Fruit fly (Drosophila melanogaster): ENCODE data around the gene Wbp2.

Wbp2 gene

dm6 chr3L:12803159-12804034, 46.6 kb upstream of the Wbp2 start:
- TF ChIP-seq ey (GFP tag; optimal IDR thresholded peaks at IDR 0.05), result peak; percentile 26
- TF ChIP-seq foxo (GFP tag; optimal IDR thresholded peaks at IDR 0.05), result peak in 1 of 2 experiments; percentile 28
- peak; percentile 43 for TF ChIP-seq rgr (GFP tag; optimal IDR thresholded peaks at IDR 0.05)
- peak; percentile 25 for TF ChIP-seq HLH106 (tag; optimal IDR thresholded peaks at IDR 0.05)
- peak; percentile 55 for TF ChIP-seq fru (GFP tag; optimal IDR thresholded peaks at IDR 0.05)
- peak; percentile 13 for TF ChIP-seq Sp1 (GFP tag; optimal IDR thresholded peaks at IDR 0.05)
- TF ChIP-seq sage (GFP tag; optimal IDR thresholded peaks at IDR 0.05), result no peak
- TF ChIP-seq brk (GFP tag; optimal IDR thresholded peaks at IDR 0.05), result no peak
- TF ChIP-seq sv (GFP tag; optimal IDR thresholded peaks at IDR 0.05), result peak; percentile 79

dm6 chr3L:12804035-12804729, 45.8 kb upstream of the Wbp2 start:
- TF ChIP-seq br (GFP tag; optimal IDR thresholded peaks at IDR 0.05) (no peak), Hr83 (GFP tag; optimal IDR thresholded peaks at IDR 0.05; ENCODE audit: poor library complexity, severe bottlenecking) (peak; percentile 5), Dif (GFP tag; optimal IDR thresholded peaks at IDR 0.05; ENCODE audit: partially characterized antibody) (peak; percentile 94), GATAd (GFP tag; optimal IDR thresholded peaks at IDR 0.05) (no peak), dl (GFP tag; optimal IDR thresholded peaks at IDR 0.05; ENCODE audit: insufficient read depth in 1 of 2, partially characterized antibody in 2 of 2) (peak; percentile 65 to 89), OdsH (GFP tag; optimal IDR thresholded peaks at IDR 0.05) (peak; percentile 15), lola (GFP tag; optimal IDR thresholded peaks at IDR 0.05) (peak; percentile 84), psq (GFP tag; optimal IDR thresholded peaks at IDR 0.05) (peak; percentile 80)

- no peak for TF ChIP-seq N (GFP tag; optimal IDR thresholded peaks at IDR 0.05)
- no peak for TF ChIP-seq CG32264 (GFP tag; optimal IDR thresholded peaks at IDR 0.05)
- peak; percentile 49 for TF ChIP-seq Dif (GFP tag; optimal IDR thresholded peaks at IDR 0.05; ENCODE audit: partially characterized antibody)
- no peak for TF ChIP-seq Dfd (GFP tag; optimal IDR thresholded peaks at IDR 0.05)
- no peak for TF ChIP-seq jim (GFP tag; optimal IDR thresholded peaks at IDR 0.05)
- no peak for TF ChIP-seq Rel (GFP tag; optimal IDR thresholded peaks at IDR 0.05)
- peak; percentile 50 for TF ChIP-seq Rel (tag; optimal IDR thresholded peaks at IDR 0.05)
- TF ChIP-seq sv (GFP tag; optimal IDR thresholded peaks at IDR 0.05), result no peak
- TF ChIP-seq Hr78 (GFP tag; optimal IDR thresholded peaks at IDR 0.05), result no peak
- TF ChIP-seq CG9705 (GFP tag; optimal IDR thresholded peaks at IDR 0.05), result no peak
- TF ChIP-seq Hnf4 (GFP tag; optimal IDR thresholded peaks at IDR 0.05), result no peak
- TF ChIP-seq sage (GFP tag; optimal IDR thresholded peaks at IDR 0.05), result no peak
- no peak for TF ChIP-seq dsf (GFP tag; optimal IDR thresholded peaks at IDR 0.05; ENCODE audit: borderline replicate concordance)
- TF ChIP-seq GATAd (GFP tag; optimal IDR thresholded peaks at IDR 0.05), result no peak
- peak; percentile 31 for TF ChIP-seq rgr (GFP tag; optimal IDR thresholded peaks at IDR 0.05)
- TF ChIP-seq OdsH (GFP tag; optimal IDR thresholded peaks at IDR 0.05), result no peak
- no peak for TF ChIP-seq dmrt93B (GFP tag; optimal IDR thresholded peaks at IDR 0.05)
- TF ChIP-seq Myc (optimal IDR thresholded peaks at IDR 0.05), result no peak
- TF ChIP-seq br (GFP tag; optimal IDR thresholded peaks at IDR 0.05), result no peak
- TF ChIP-seq CrebA (GFP tag; optimal IDR thresholded peaks at IDR 0.05; ENCODE audit: borderline replicate concordance), result no peak
- TF ChIP-seq brk (GFP tag; optimal IDR thresholded peaks at IDR 0.05), result no peak
- TF ChIP-seq HLH106 (tag; optimal IDR thresholded peaks at IDR 0.05), result peak; percentile 1
- no peak for TF ChIP-seq woc (GFP tag; optimal IDR thresholded peaks at IDR 0.05)
- no peak for TF ChIP-seq Vsx2 (GFP tag; optimal IDR thresholded peaks at IDR 0.05; ENCODE audit: partially characterized antibody)
- TF ChIP-seq Hr83 (GFP tag; optimal IDR thresholded peaks at IDR 0.05; ENCODE audit: poor library complexity, severe bottlenecking), result peak; percentile 31
- TF ChIP-seq h (GFP tag; optimal IDR thresholded peaks at IDR 0.05), result no peak
- TF ChIP-seq Jra (GFP tag; optimal IDR thresholded peaks at IDR 0.05), result no peak
- TF ChIP-seq dl (GFP tag; optimal IDR thresholded peaks at IDR 0.05; ENCODE audit: insufficient read depth in 1 of 2, partially characterized antibody in 2 of 2), result no peak
- peak; percentile 14 for TF ChIP-seq Sp1 (GFP tag; optimal IDR thresholded peaks at IDR 0.05)
- TF ChIP-seq psq (GFP tag; optimal IDR thresholded peaks at IDR 0.05), result peak; percentile 69
- TF ChIP-seq ey (GFP tag; optimal IDR thresholded peaks at IDR 0.05), result no peak
- no peak for TF ChIP-seq fru (GFP tag; optimal IDR thresholded peaks at IDR 0.05)
- TF ChIP-seq tai (GFP tag; optimal IDR thresholded peaks at IDR 0.05), result no peak
- TF ChIP-seq pan (optimal IDR thresholded peaks at IDR 0.05), result no peak
Observed at dm6 chr3L:12804730-12805170, 45.2 kb upstream of the Wbp2 start, which contains the start of gene Atg1. TSS of gene Atg1 (minus strand) at chr3L:12805116.

Data from whole organism, wandering third instar larva.